Fruit fly (Drosophila melanogaster) whole organism, embryonic: Measurements from ENCODE around the gene COX6B.
A peak's percentile ranks its signal among the peaks of the same experiment; 100 is the strongest.

Experiments
- Abd-B ChIP-seq: fragments of 200-800 bp; sonication (Bioruptor generic); optimal IDR thresholded peaks from 2 replicates; lab custom pipeline; 2018; ENCODE audit warnings: missing biosample characterization, mild to moderate bottlenecking, missing genetic modification characterization, moderate library complexity
- Aef1 ChIP-seq: fragments of 200-800 bp; sonication (Bioruptor generic); IDR thresholded peaks from 3 replicates; pipeline ENCODE4 v1.3.6; 2022; ENCODE audit warnings: missing biosample characterization, missing genetic modification characterization
- CG10654 ChIP-seq: fragments of 200-800 bp; sonication (Bioruptor generic); optimal IDR thresholded peaks from 2 replicates; lab custom pipeline; 2016; ENCODE audit warnings: missing biosample characterization, missing genetic modification characterization
- CG11247 ChIP-seq: fragments of 200-800 bp; sonication (Bioruptor generic); IDR thresholded peaks from 2 replicates; pipeline ENCODE4 v1.3.6; 2022; ENCODE audit warnings: missing biosample characterization, missing genetic modification characterization
- CG11560 ChIP-seq: fragments of 200-800 bp; sonication (Bioruptor generic); IDR thresholded peaks from 3 replicates; pipeline ENCODE4 v1.3.6; 2022; ENCODE audit warnings: missing biosample characterization, missing genetic modification characterization
- CG12942 ChIP-seq: fragments of 200-800 bp; sonication (Bioruptor generic); optimal IDR thresholded peaks from 3 replicates; lab custom pipeline; 2016; ENCODE audit warnings: missing biosample characterization, missing genetic modification characterization
- CG13296 ChIP-seq: fragments of 200-800 bp; sonication (Bioruptor generic); optimal IDR thresholded peaks from 3 replicates; lab custom pipeline; 2018; ENCODE audit warnings: missing biosample characterization, mild to moderate bottlenecking, missing genetic modification characterization
- CG13424 ChIP-seq: fragments of 200-800 bp; sonication (Bioruptor generic); optimal IDR thresholded peaks from 2 replicates; lab custom pipeline; 2019; ENCODE audit warnings: missing biosample characterization, mild to moderate bottlenecking, missing genetic modification characterization, moderate library complexity
- CG1529 ChIP-seq: fragments of 200-800 bp; sonication (Bioruptor generic); optimal IDR thresholded peaks from 3 replicates; lab custom pipeline; 2018; ENCODE audit warnings: missing biosample characterization, missing genetic modification characterization
- CG1792 ChIP-seq: fragments of 200-800 bp; sonication (Bioruptor generic); optimal IDR thresholded peaks from 2 replicates; lab custom pipeline; 2016; ENCODE audit warnings: missing biosample characterization, missing genetic modification characterization
- CG2120 ChIP-seq: fragments of 200-800 bp; sonication (Bioruptor generic); optimal IDR thresholded peaks from 3 replicates; lab custom pipeline; 2016; ENCODE audit warnings: missing biosample characterization, missing genetic modification characterization
- CG2199 ChIP-seq: fragments of 200-800 bp; sonication (Bioruptor generic); IDR thresholded peaks from 3 replicates; pipeline ENCODE4 v1.3.6; 2022; ENCODE audit warnings: missing biosample characterization, missing genetic modification characterization
- CG2889 ChIP-seq: fragments of 200-800 bp; sonication (Bioruptor generic); IDR thresholded peaks from 3 replicates; pipeline ENCODE4 v1.3.6; 2022; ENCODE audit warnings: missing biosample characterization, missing genetic modification characterization
- CG31388 ChIP-seq: fragments of 200-800 bp; sonication (Bioruptor generic); optimal IDR thresholded peaks from 2 replicates; lab custom pipeline; 2016; ENCODE audit warnings: missing biosample characterization, missing genetic modification characterization
- CG3838 ChIP-seq: fragments of 200-800 bp; sonication (Bioruptor generic); optimal IDR thresholded peaks from 3 replicates; lab custom pipeline; 2016; ENCODE audit warnings: missing biosample characterization, missing genetic modification characterization
- CG43689 ChIP-seq: fragments of 200-800 bp; sonication (Bioruptor generic); IDR thresholded peaks from 2 replicates; pipeline ENCODE4 v1.3.6; 2022; ENCODE audit warnings: missing biosample characterization, missing genetic modification characterization
- CG5953 ChIP-seq: fragments of 200-800 bp; sonication (Bioruptor generic); IDR thresholded peaks from 2 replicates; pipeline ENCODE4 v1.3.6; 2022; ENCODE audit warnings: missing biosample characterization, missing genetic modification characterization
- CG6175 ChIP-seq: fragments of 200-800 bp; sonication (Bioruptor generic); IDR thresholded peaks from 3 replicates; pipeline ENCODE4 v1.3.6; 2022; ENCODE audit warnings: missing biosample characterization, missing genetic modification characterization
- CG7839 ChIP-seq: fragments of 200-800 bp; sonication (Bioruptor generic); optimal IDR thresholded peaks from 3 replicates; lab custom pipeline; 2018; ENCODE audit warnings: missing biosample characterization, mild to moderate bottlenecking, missing genetic modification characterization, moderate library complexity
- CG7963 ChIP-seq: fragments of 200-800 bp; sonication (Bioruptor generic); IDR thresholded peaks from 3 replicates; pipeline ENCODE4 v1.3.6; 2022; ENCODE audit warnings: missing biosample characterization, missing genetic modification characterization; ENCODE audit not compliant: partially characterized antibody
- CG7987 ChIP-seq: fragments of 200-800 bp; sonication (Bioruptor generic); optimal IDR thresholded peaks from 2 replicates; lab custom pipeline; 2018; ENCODE audit warnings: missing biosample characterization, mild to moderate bottlenecking, missing genetic modification characterization, moderate library complexity
- CHES-1-like ChIP-seq: fragments of 200-800 bp; sonication (Bioruptor generic); optimal IDR thresholded peaks from 2 replicates; lab custom pipeline; 2016; ENCODE audit warnings: missing biosample characterization, missing genetic modification characterization
- Ets65A ChIP-seq: fragments of 200-800 bp; sonication (Bioruptor generic); peaks from one replicate; lab custom pipeline; 2016; ENCODE audit warnings: missing biosample characterization, missing genetic modification characterization
- Fer1 ChIP-seq: fragments of 200-800 bp; sonication (Bioruptor generic); optimal IDR thresholded peaks from 2 replicates; lab custom pipeline; 2017; ENCODE audit warnings: missing biosample characterization, mild to moderate bottlenecking, missing genetic modification characterization
- HHEX ChIP-seq: fragments of 200-800 bp; sonication (Bioruptor generic); optimal IDR thresholded peaks from 3 replicates; lab custom pipeline; 2017; ENCODE audit warnings: missing biosample characterization, mild to moderate bottlenecking, missing genetic modification characterization, missing genetic modification reagents
- HmgZ ChIP-seq: fragments of 200-800 bp; sonication (Bioruptor generic); optimal IDR thresholded peaks from 2 replicates; lab custom pipeline; 2018; ENCODE audit warnings: missing biosample characterization, mild to moderate bottlenecking, missing genetic modification characterization
- Jarid2 ChIP-seq: fragments of 200-800 bp; sonication (Bioruptor generic); optimal IDR thresholded peaks from 3 replicates; lab custom pipeline; 2017; ENCODE audit warnings: mild to moderate bottlenecking, missing biosample characterization, missing genetic modification reagents, missing genetic modification characterization
- MBD-R2 ChIP-seq: fragments of 200-800 bp; sonication (Bioruptor generic); IDR thresholded peaks from 2 replicates; pipeline ENCODE4 v1.3.6; 2022; ENCODE audit warnings: missing biosample characterization, missing genetic modification characterization
- Poxn ChIP-seq: fragments of 200-800 bp; sonication (Bioruptor generic); IDR thresholded peaks from 2 replicates; pipeline ENCODE4 v1.3.6; 2022; ENCODE audit warnings: missing biosample characterization, missing genetic modification characterization
- Six4 ChIP-seq: fragments of 200-800 bp; sonication (Bioruptor generic); optimal IDR thresholded peaks from 2 replicates; lab custom pipeline; 2016; ENCODE audit warnings: missing biosample characterization, missing genetic modification characterization
- Sox100B ChIP-seq: fragments of 200-800 bp; sonication (Bioruptor generic); optimal IDR thresholded peaks from 3 replicates; lab custom pipeline; 2018; ENCODE audit warnings: missing biosample characterization, mild to moderate bottlenecking, missing genetic modification characterization
- Taf1 ChIP-seq: fragments of 200-800 bp; sonication (Bioruptor generic); IDR thresholded peaks from 2 replicates; pipeline ENCODE4 v1.3.6; 2022; ENCODE audit warnings: missing biosample characterization, missing genetic modification characterization
- Xrp1 ChIP-seq: fragments of 200-800 bp; sonication (Bioruptor generic); IDR thresholded peaks from 2 replicates; pipeline ENCODE4 v1.3.6; 2022; ENCODE audit warnings: missing biosample characterization, missing genetic modification characterization
- amos ChIP-seq: fragments of 200-800 bp; sonication (Bioruptor generic); IDR thresholded peaks from 2 replicates; pipeline ENCODE4 v1.3.6; 2022; ENCODE audit warnings: missing biosample characterization, missing genetic modification characterization; ENCODE audit not compliant: partially characterized antibody
- btn ChIP-seq: fragments of 200-800 bp; sonication (Bioruptor generic); optimal IDR thresholded peaks from 2 replicates; lab custom pipeline; 2016; ENCODE audit warnings: missing biosample characterization, missing genetic modification characterization
- dimm ChIP-seq: fragments of 200-800 bp; sonication (Bioruptor generic); IDR thresholded peaks from 2 replicates; pipeline ENCODE4 v1.3.6; 2022; ENCODE audit warnings: missing biosample characterization, missing genetic modification characterization
- dpn ChIP-seq, 2 experiments: fragments of 200-800 bp; sonication (Bioruptor generic); optimal IDR thresholded peaks; 3 replicates each; lab custom pipeline; 2016; ENCODE audit warnings: missing biosample characterization in 2 of 2, missing genetic modification characterization in 2 of 2
- dysf ChIP-seq: fragments of 200-800 bp; sonication (Bioruptor generic); IDR thresholded peaks from 3 replicates; pipeline ENCODE4 v1.3.6; 2022; ENCODE audit warnings: missing biosample characterization, missing genetic modification characterization
- fru ChIP-seq: fragments of >200 bp; optimal IDR thresholded peaks from 2 replicates; lab custom pipeline; 2017
- gcm ChIP-seq: fragments of 200-800 bp; sonication (Bioruptor generic); optimal IDR thresholded peaks from 2 replicates; lab custom pipeline; 2019; ENCODE audit warnings: missing biosample characterization, mild to moderate bottlenecking, missing genetic modification characterization, moderate library complexity
- gfzf ChIP-seq: fragments of 200-800 bp; sonication (Bioruptor generic); optimal IDR thresholded peaks from 2 replicates; lab custom pipeline; 2016; ENCODE audit warnings: missing biosample characterization, mild to moderate bottlenecking, missing genetic modification characterization, moderate library complexity
- gsb-n ChIP-seq: fragments of 200-800 bp; sonication (Bioruptor generic); optimal IDR thresholded peaks from 3 replicates; lab custom pipeline; 2018; ENCODE audit warnings: missing biosample characterization, mild to moderate bottlenecking, missing genetic modification characterization
- jigr1 ChIP-seq: fragments of 200-800 bp; sonication (Bioruptor generic); IDR thresholded peaks from 3 replicates; pipeline ENCODE4 v1.3.6; 2022; ENCODE audit warnings: missing biosample characterization, missing genetic modification characterization
- mam ChIP-seq: fragments of 200-800 bp; sonication (Bioruptor generic); optimal IDR thresholded peaks from 3 replicates; lab custom pipeline; 2016; ENCODE audit warnings: missing biosample characterization, missing genetic modification characterization
- odd ChIP-seq: fragments of 200-800 bp; sonication (Bioruptor generic); optimal IDR thresholded peaks from 2 replicates; lab custom pipeline; 2017; ENCODE audit warnings: missing biosample characterization, mild to moderate bottlenecking, missing genetic modification characterization
- pzg ChIP-seq: fragments of 200-800 bp; sonication (Bioruptor generic); optimal IDR thresholded peaks from 3 replicates; lab custom pipeline; 2018; ENCODE audit warnings: missing biosample characterization, mild to moderate bottlenecking, missing genetic modification characterization, moderate library complexity
- tio ChIP-seq: fragments of 200-800 bp; sonication (Bioruptor generic); optimal IDR thresholded peaks from 2 replicates; lab custom pipeline; 2017; ENCODE audit warnings: missing biosample characterization, missing genetic modification characterization, inconsistent platforms
- trh ChIP-seq: fragments of 200-800 bp; sonication (Bioruptor generic); optimal IDR thresholded peaks from 2 replicates; lab custom pipeline; 2016; ENCODE audit warnings: missing biosample characterization, missing genetic modification characterization
- ttk ChIP-seq: fragments of 200-800 bp; sonication (Bioruptor generic); IDR thresholded peaks from 2 replicates; pipeline ENCODE4 v2.1.2; 2022; ENCODE audit warnings: missing biosample characterization, missing genetic modification characterization
- wek ChIP-seq: fragments of 200-800 bp; sonication (Bioruptor generic); optimal IDR thresholded peaks from 3 replicates; lab custom pipeline; 2018; ENCODE audit warnings: missing biosample characterization, mild to moderate bottlenecking, missing genetic modification characterization, moderate library complexity
- zen ChIP-seq: fragments of 200-800 bp; sonication (Bioruptor generic); optimal IDR thresholded peaks from 3 replicates; lab custom pipeline; 2018; ENCODE audit warnings: missing biosample characterization, mild to moderate bottlenecking, missing genetic modification characterization, moderate library complexity

The COX6B gene

dm6 chrX:19785403-19785802 lies 41.3 kb upstream of the COX6B start (continued):
- TF ChIP-seq Sox100B (GFP tag; lab: Kevin White, UChicago), result no peak
- no peak for TF ChIP-seq Abd-B (GFP tag; lab: Kevin White, UChicago)
- TF ChIP-seq dpn (GFP tag; optimal IDR thresholded peaks at IDR 0.05; lab: Kevin White, UChicago), result no peak
- no peak for TF ChIP-seq CG3838 (GFP tag; lab: Kevin White, UChicago)
- no peak for TF ChIP-seq dimm (GFP tag; lab: Robert Waterston, UW)
- no peak for TF ChIP-seq CG5953
- TF ChIP-seq wek (GFP tag; lab: Kevin White, UChicago), result no peak

dm6 chrX:19784875-19785274 lies 40.7 kb upstream of the COX6B start:
- TF ChIP-seq CG31388 (no peak), trh (GFP tag; lab: Kevin White, UChicago) (no peak), Taf1 (GFP tag; lab: Robert Waterston, UW) (no peak), Aef1 (GFP tag; lab: Robert Waterston, UW) (no peak), btn (GFP tag; lab: Kevin White, UChicago) (no peak), tio (GFP tag; lab: Kevin White, UChicago) (no peak), CG7987 (GFP tag; lab: Kevin White, UChicago) (no peak), CG2120 (GFP tag; lab: Kevin White, UChicago) (peak; percentile 14), MBD-R2 (GFP tag; lab: Robert Waterston, UW) (no peak), CG11247 (no peak), zen (tag; lab: Kevin White, UChicago) (peak; percentile 23), gsb-n (tag; lab: Kevin White, UChicago) (peak; percentile 14), fru (no peak), CG7963 (GFP tag; lab: Robert Waterston, UW) (no peak), CG1529 (GFP tag; lab: Kevin White, UChicago) (no peak), Ets65A (GFP tag; lab: Kevin White, UChicago) (no peak), jigr1 (no peak), ttk (GFP tag; lab: Robert Waterston, UW) (no peak), CG2889 (GFP tag; lab: Robert Waterston, UW) (no peak), gcm (GFP tag; lab: Kevin White, UChicago) (peak; percentile 5), Sox100B (GFP tag; lab: Kevin White, UChicago) (no peak), HmgZ (tag; lab: Kevin White, UChicago) (no peak), Xrp1 (peak; percentile 71), Jarid2 (GFP tag; lab: Kevin White, UChicago) (no peak), CG11560 (tag; lab: Robert Waterston, UW) (no peak), CHES-1-like (no peak), Poxn (GFP tag; lab: Robert Waterston, UW) (no peak), Six4 (GFP tag; lab: Kevin White, UChicago) (peak; percentile 15), pzg (no peak), amos (GFP tag; lab: Robert Waterston, UW) (no peak), dysf (GFP tag; lab: Robert Waterston, UW) (peak; percentile 26; the same call in 1 of the 3 replicates), mam (GFP tag; lab: Kevin White, UChicago) (peak; percentile 29), CG13296 (GFP tag; lab: Kevin White, UChicago) (no peak), gfzf (GFP tag; lab: Kevin White, UChicago) (no peak), CG7839 (tag; lab: Kevin White, UChicago) (peak; percentile 55), CG6175 (no peak), HHEX (GFP tag; lab: Kevin White, UChicago) (no peak), CG43689 (GFP tag; lab: Robert Waterston, UW) (no peak), CG1792 (GFP tag; lab: Kevin White, UChicago) (no peak), odd (no peak), Fer1 (GFP tag; lab: Kevin White, UChicago) (no peak), CG12942 (GFP tag; lab: Kevin White, UChicago) (no peak), CG2199 (GFP tag; lab: Robert Waterston, UW) (no peak), CG10654 (no peak), CG13424 (tag; lab: Kevin White, UChicago) (no peak)
